Fruit fly (Drosophila melanogaster) whole organism, embryonic: ENCODE data around the gene GstZ1.

Experiments
- Blimp-1 ChIP-seq: fragments of 200-800 bp; sonication (Bioruptor generic); optimal IDR thresholded peaks from 3 replicates; lab custom pipeline; 2018; ENCODE audit warnings: missing biosample characterization, missing genetic modification characterization, mild to moderate bottlenecking, moderate library complexity, missing genetic modification reagents
- CG10431 ChIP-seq: fragments of 200-800 bp; sonication (Bioruptor generic); optimal IDR thresholded peaks from 3 replicates; lab custom pipeline; 2018; ENCODE audit warnings: missing biosample characterization, mild to moderate bottlenecking, missing genetic modification characterization
- CG12391 ChIP-seq: fragments of 200-800 bp; sonication (Bioruptor generic); optimal IDR thresholded peaks from 3 replicates; lab custom pipeline; 2018; ENCODE audit warnings: missing biosample characterization, mild to moderate bottlenecking, missing genetic modification characterization, moderate library complexity
- CG13624 ChIP-seq: fragments of 200-800 bp; sonication (Bioruptor generic); optimal IDR thresholded peaks from 2 replicates; lab custom pipeline; 2016; ENCODE audit warnings: missing biosample characterization, missing genetic modification characterization
- CG15696 ChIP-seq: fragments of 200-800 bp; sonication (Bioruptor generic); optimal IDR thresholded peaks from 2 replicates; lab custom pipeline; 2019; ENCODE audit warnings: missing biosample characterization, mild to moderate bottlenecking, missing genetic modification characterization, moderate library complexity
- CG1603 ChIP-seq: fragments of 200-800 bp; sonication (Bioruptor generic); optimal IDR thresholded peaks from 2 replicates; lab custom pipeline; 2019; ENCODE audit warnings: missing biosample characterization, mild to moderate bottlenecking, missing genetic modification characterization, moderate library complexity
- CG1647 ChIP-seq: fragments of 200-800 bp; sonication (Bioruptor generic); optimal IDR thresholded peaks from 3 replicates; lab custom pipeline; 2016; ENCODE audit warnings: missing biosample characterization, missing genetic modification characterization
- CG16779 ChIP-seq: fragments of 200-800 bp; sonication (Bioruptor generic); IDR thresholded peaks from 2 replicates; pipeline ENCODE4 v1.3.6; 2022; ENCODE audit warnings: missing biosample characterization, missing genetic modification characterization
- CG17359 ChIP-seq: fragments of 200-800 bp; sonication (Bioruptor generic); optimal IDR thresholded peaks from 3 replicates; lab custom pipeline; 2018; ENCODE audit warnings: missing biosample characterization, mild to moderate bottlenecking, missing genetic modification characterization, moderate library complexity
- CG17361 ChIP-seq: fragments of 200-800 bp; sonication (Bioruptor generic); IDR thresholded peaks from 3 replicates; pipeline ENCODE4 v1.3.6; 2022; ENCODE audit warnings: missing biosample characterization, missing genetic modification characterization
- CG2202 ChIP-seq: fragments of 200-800 bp; sonication (Bioruptor generic); optimal IDR thresholded peaks from 2 replicates; lab custom pipeline; 2018; ENCODE audit warnings: missing biosample characterization, mild to moderate bottlenecking, missing genetic modification characterization
- CG30020 ChIP-seq: fragments of 200-800 bp; optimal IDR thresholded peaks from 2 replicates; lab custom pipeline; 2019; ENCODE audit warnings: missing biosample characterization, mild to moderate bottlenecking, missing genetic modification characterization, moderate library complexity
- CG3163 ChIP-seq: fragments of 200-800 bp; sonication (Bioruptor generic); optimal IDR thresholded peaks from 3 replicates; lab custom pipeline; 2016; ENCODE audit warnings: missing biosample characterization, missing genetic modification characterization
- CG4282 ChIP-seq: fragments of 200-800 bp; sonication (Bioruptor generic); optimal IDR thresholded peaks from 2 replicates; lab custom pipeline; 2016; ENCODE audit warnings: missing biosample characterization, missing genetic modification characterization
- CG7271 ChIP-seq: fragments of 200-800 bp; sonication (Bioruptor generic); optimal IDR thresholded peaks from 2 replicates; lab custom pipeline; 2018; ENCODE audit warnings: missing biosample characterization, mild to moderate bottlenecking, missing genetic modification characterization, moderate library complexity
- CG7745 ChIP-seq: fragments of 200-800 bp; sonication (Bioruptor generic); optimal IDR thresholded peaks from 2 replicates; lab custom pipeline; 2018; ENCODE audit warnings: missing biosample characterization, mild to moderate bottlenecking, missing genetic modification characterization, moderate library complexity
- CG8089 ChIP-seq: fragments of 200-800 bp; sonication (Bioruptor generic); optimal IDR thresholded peaks from 3 replicates; lab custom pipeline; 2016; ENCODE audit warnings: missing biosample characterization, missing genetic modification characterization
- CG8290 ChIP-seq, 3 experiments: fragments of 200-800 bp; sonication (Bioruptor generic); optimal IDR thresholded peaks; 2 replicates each; lab custom pipeline; 2016 to 2019; ENCODE audit warnings: missing biosample characterization in 3 of 3, missing genetic modification characterization in 3 of 3, mild to moderate bottlenecking in 2 of 3, moderate library complexity in 1 of 3
- CG8765 ChIP-seq: fragments of 200-800 bp; sonication (Bioruptor generic); IDR thresholded peaks from 2 replicates; pipeline ENCODE4 v1.3.6; 2022; ENCODE audit warnings: missing biosample characterization, missing genetic modification characterization
- CG9215 ChIP-seq: fragments of 200-800 bp; sonication (Bioruptor generic); IDR thresholded peaks from 2 replicates; pipeline ENCODE4 v1.3.6; 2022; ENCODE audit warnings: missing biosample characterization, missing genetic modification characterization
- CTCF ChIP-seq: fragments of 200-800 bp; sonication (Bioruptor generic); optimal IDR thresholded peaks from 2 replicates; lab custom pipeline; 2017; ENCODE audit warnings: missing biosample characterization, mild to moderate bottlenecking, missing genetic modification characterization, moderate library complexity
- D19A ChIP-seq: fragments of 200-800 bp; optimal IDR thresholded peaks from 3 replicates; lab custom pipeline; 2019; ENCODE audit warnings: missing biosample characterization, mild to moderate bottlenecking, missing genetic modification characterization, moderate library complexity
- Ets65A ChIP-seq: fragments of 200-800 bp; sonication (Bioruptor generic); peaks from one replicate; lab custom pipeline; 2016; ENCODE audit warnings: missing biosample characterization, missing genetic modification characterization
- Lhr ChIP-seq: fragments of 200-800 bp; sonication (Bioruptor generic); optimal IDR thresholded peaks from 3 replicates; lab custom pipeline; 2017; ENCODE audit warnings: mild to moderate bottlenecking, missing biosample characterization, missing genetic modification reagents, missing genetic modification characterization
- Mes4 ChIP-seq: fragments of 200-800 bp; sonication (Bioruptor generic); optimal IDR thresholded peaks from 2 replicates; lab custom pipeline; 2016; ENCODE audit warnings: missing biosample characterization, missing genetic modification characterization
- NC2β ChIP-seq: fragments of 200-800 bp; sonication (Bioruptor generic); optimal IDR thresholded peaks from 2 replicates; lab custom pipeline; 2016; ENCODE audit warnings: missing biosample characterization, missing genetic modification characterization
- Nf-YC ChIP-seq: fragments of 200-800 bp; optimal IDR thresholded peaks from 3 replicates; lab custom pipeline; 2019; ENCODE audit warnings: missing biosample characterization, mild to moderate bottlenecking, missing genetic modification characterization, moderate library complexity
- TFAM ChIP-seq: fragments of 200-800 bp; sonication (Bioruptor generic); optimal IDR thresholded peaks from 2 replicates; lab custom pipeline; 2017; ENCODE audit warnings: missing biosample characterization, missing genetic modification characterization, inconsistent platforms
- abd-A ChIP-seq: fragments of 200-800 bp; sonication (Bioruptor generic); optimal IDR thresholded peaks from 3 replicates; lab custom pipeline; 2019; ENCODE audit warnings: missing biosample characterization, mild to moderate bottlenecking, missing genetic modification characterization, moderate library complexity
- az2 ChIP-seq: fragments of 200-800 bp; sonication (Bioruptor generic); optimal IDR thresholded peaks from 3 replicates; lab custom pipeline; 2016; ENCODE audit warnings: missing biosample characterization, missing genetic modification characterization
- bigmax ChIP-seq: fragments of 200-800 bp; sonication (Bioruptor generic); optimal IDR thresholded peaks from 2 replicates; lab custom pipeline; 2018; ENCODE audit warnings: missing biosample characterization, mild to moderate bottlenecking, missing genetic modification characterization
- chm ChIP-seq: fragments of 200-800 bp; sonication (Bioruptor generic); IDR thresholded peaks from 2 replicates; pipeline ENCODE4 v1.3.6; 2022; ENCODE audit warnings: missing biosample characterization, missing genetic modification characterization
- crc ChIP-seq: fragments of 200-800 bp; sonication (Bioruptor generic); optimal IDR thresholded peaks from 2 replicates; lab custom pipeline; 2016; ENCODE audit warnings: missing biosample characterization, missing genetic modification characterization
- en ChIP-seq: fragments of 200-800 bp; sonication (Bioruptor generic); optimal IDR thresholded peaks from 2 replicates; lab custom pipeline; 2016; ENCODE audit warnings: missing biosample characterization, missing genetic modification characterization
- eyg ChIP-seq: fragments of 200-800 bp; sonication (Bioruptor generic); optimal IDR thresholded peaks from 3 replicates; lab custom pipeline; 2016; ENCODE audit warnings: missing biosample characterization, missing genetic modification characterization
- gce ChIP-seq: fragments of 200-800 bp; sonication (Bioruptor generic); IDR thresholded peaks from 3 replicates; pipeline ENCODE4 v1.3.6; 2022; ENCODE audit warnings: missing biosample characterization, missing genetic modification characterization
- gem ChIP-seq: fragments of 200-800 bp; sonication (Bioruptor generic); optimal IDR thresholded peaks from 2 replicates; lab custom pipeline; 2019; ENCODE audit warnings: missing biosample characterization, mild to moderate bottlenecking, missing genetic modification characterization, moderate library complexity
- grau ChIP-seq: fragments of 200-800 bp; optimal IDR thresholded peaks from 3 replicates; lab custom pipeline; 2019; ENCODE audit warnings: missing biosample characterization, mild to moderate bottlenecking, missing genetic modification characterization, moderate library complexity
- grn ChIP-seq: fragments of 200-800 bp; sonication (Bioruptor generic); optimal IDR thresholded peaks from 3 replicates; lab custom pipeline; 2017; ENCODE audit warnings: missing biosample characterization, missing genetic modification characterization
- insv ChIP-seq, 2 experiments: fragments of 200-800 bp; sonication (Bioruptor generic); optimal IDR thresholded peaks; 3 replicates each; lab custom pipeline; 2016 to 2018; ENCODE audit warnings: missing biosample characterization in 2 of 2, missing genetic modification characterization in 2 of 2
- jigr1 ChIP-seq: fragments of 200-800 bp; sonication (Bioruptor generic); IDR thresholded peaks from 3 replicates; pipeline ENCODE4 v1.3.6; 2022; ENCODE audit warnings: missing biosample characterization, missing genetic modification characterization
- knrl ChIP-seq: fragments of 200-800 bp; sonication (Bioruptor generic); IDR thresholded peaks from 3 replicates; pipeline ENCODE4 v1.3.6; 2022; ENCODE audit warnings: missing biosample characterization, missing genetic modification characterization; ENCODE audit not compliant: partially characterized antibody
- pb ChIP-seq: fragments of 200-800 bp; sonication (Bioruptor generic); optimal IDR thresholded peaks from 3 replicates; lab custom pipeline; 2016; ENCODE audit warnings: missing biosample characterization, missing genetic modification characterization
- z ChIP-seq: fragments of 200-800 bp; sonication (Bioruptor generic); IDR thresholded peaks from 3 replicates; pipeline ENCODE4 v1.3.6; 2022; ENCODE audit warnings: missing biosample characterization, missing genetic modification characterization
- zf30C ChIP-seq: fragments of 200-800 bp; sonication (Bioruptor generic); optimal IDR thresholded peaks from 3 replicates; lab custom pipeline; 2018; ENCODE audit warnings: missing biosample characterization, mild to moderate bottlenecking, missing genetic modification characterization

The GstZ1 gene

DNA sequence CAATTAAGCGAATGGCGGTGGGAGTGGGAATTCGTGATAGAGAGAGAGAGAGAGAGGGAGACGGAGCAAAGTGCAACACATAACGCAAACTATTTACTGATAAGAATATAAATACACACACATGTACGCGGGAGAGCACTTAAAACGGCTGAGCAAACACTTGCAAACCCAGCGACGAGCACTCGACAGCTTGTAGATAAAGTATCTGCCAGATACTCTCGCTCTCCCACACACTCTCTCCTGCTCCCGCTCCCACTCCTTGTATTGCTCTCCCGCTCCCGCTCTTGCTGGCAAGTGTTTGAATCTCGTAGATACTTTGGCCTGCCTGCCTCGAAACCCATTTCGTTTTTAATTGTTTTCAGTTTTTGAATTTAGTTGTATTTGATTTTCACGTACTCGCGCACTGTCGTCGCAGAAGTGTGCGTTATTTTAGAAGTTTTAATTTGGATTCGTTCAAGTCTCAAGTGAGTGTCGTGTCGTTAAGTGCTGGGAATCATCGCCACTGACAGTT lies 28.1 kb downstream of the GstZ1 start (continued):
- no peak for TF ChIP-seq grau (tag; lab: Kevin White, UChicago)
- peak; percentile 36; the same call in 1 of the 3 replicates for TF ChIP-seq gce (GFP tag; lab: Robert Waterston, UW)
- TF ChIP-seq TFAM, result no peak
- TF ChIP-seq CG10431 (GFP tag; lab: Kevin White, UChicago), result peak; percentile 63
- TF ChIP-seq zf30C (GFP tag; lab: Kevin White, UChicago), result peak; percentile 2
- TF ChIP-seq insv (GFP tag; optimal IDR thresholded peaks at IDR 0.05; lab: Kevin White, UChicago), result peak in 1 of 2 experiments; percentile 86
- no peak for TF ChIP-seq CG2202 (tag; lab: Kevin White, UChicago)
- TF ChIP-seq az2 (GFP tag; lab: Kevin White, UChicago), result no peak
- TF ChIP-seq CTCF (GFP tag; lab: Kevin White, UChicago), result peak; percentile 1
- TF ChIP-seq D19A (tag; lab: Kevin White, UChicago), result no peak
- no peak for TF ChIP-seq CG4282
- TF ChIP-seq CG8290 (GFP tag; optimal IDR thresholded peaks at IDR 0.05; lab: Kevin White, UChicago), result no peak
- peak; percentile 48 to 65 for TF ChIP-seq CG8290 (tag; optimal IDR thresholded peaks at IDR 0.05; lab: Kevin White, UChicago)
- no peak for TF ChIP-seq bigmax (GFP tag; lab: Kevin White, UChicago)
- peak; percentile 4 for TF ChIP-seq CG8089 (GFP tag; lab: Kevin White, UChicago)
- no peak for TF ChIP-seq jigr1 (GFP tag; lab: Robert Waterston, UW)
- TF ChIP-seq grn (GFP tag; lab: Kevin White, UChicago), result peak; percentile 32
- TF ChIP-seq chm (GFP tag; lab: Robert Waterston, UW), result peak; percentile 73
- TF ChIP-seq CG30020 (tag; lab: Kevin White, UChicago), result no peak
- TF ChIP-seq CG7271 (tag; lab: Kevin White, UChicago), result no peak
- TF ChIP-seq CG9215 (GFP tag; lab: Robert Waterston, UW), result no peak
- TF ChIP-seq knrl, result no peak
- TF ChIP-seq CG16779, result 0 out of 2 replicates have a peak, but pooled peaks have one; percentile 30
- TF ChIP-seq CG17359 (tag; lab: Kevin White, UChicago), result no peak
- TF ChIP-seq CG3163, result peak; percentile 21
- no peak for TF ChIP-seq eyg
- TF ChIP-seq abd-A (tag; lab: Kevin White, UChicago), result peak; percentile 58
- no peak for TF ChIP-seq NC2β
- no peak for TF ChIP-seq CG13624 (GFP tag; lab: Kevin White, UChicago)
- TF ChIP-seq Blimp-1, result no peak
- TF ChIP-seq CG17361, result no peak
- no peak for TF ChIP-seq Mes4 (GFP tag; lab: Kevin White, UChicago)
- no peak for TF ChIP-seq gem
- TF ChIP-seq CG8765 (GFP tag; lab: Robert Waterston, UW), result no peak
- peak; percentile 8 for TF ChIP-seq pb
- no peak for TF ChIP-seq en (GFP tag; lab: Kevin White, UChicago)
- peak; percentile 24 for TF ChIP-seq Nf-YC (tag; lab: Kevin White, UChicago)
- TF ChIP-seq CG1603 (tag; lab: Kevin White, UChicago), result peak; percentile 3
- peak; percentile 11 for TF ChIP-seq CG7745 (tag; lab: Kevin White, UChicago)
- TF ChIP-seq crc (GFP tag; lab: Kevin White, UChicago), result no peak
- TF ChIP-seq CG12391, result no peak
- no peak for TF ChIP-seq Ets65A (GFP tag; lab: Kevin White, UChicago)
- peak; percentile 20 for TF ChIP-seq CG15696 (tag; lab: Kevin White, UChicago)
- no peak for TF ChIP-seq Lhr (GFP tag; lab: Kevin White, UChicago)
- no peak for TF ChIP-seq CG1647 (GFP tag; lab: Kevin White, UChicago)
- TF ChIP-seq z (GFP tag; lab: Robert Waterston, UW), result peak; percentile 63; the same call in 2 of the 3 replicates
